Fruit fly (Drosophila melanogaster): ENCODE measurements around the gene Teh2.
A peak's percentile ranks its signal among the peaks of the same experiment; 100 is the strongest.

DNA sequence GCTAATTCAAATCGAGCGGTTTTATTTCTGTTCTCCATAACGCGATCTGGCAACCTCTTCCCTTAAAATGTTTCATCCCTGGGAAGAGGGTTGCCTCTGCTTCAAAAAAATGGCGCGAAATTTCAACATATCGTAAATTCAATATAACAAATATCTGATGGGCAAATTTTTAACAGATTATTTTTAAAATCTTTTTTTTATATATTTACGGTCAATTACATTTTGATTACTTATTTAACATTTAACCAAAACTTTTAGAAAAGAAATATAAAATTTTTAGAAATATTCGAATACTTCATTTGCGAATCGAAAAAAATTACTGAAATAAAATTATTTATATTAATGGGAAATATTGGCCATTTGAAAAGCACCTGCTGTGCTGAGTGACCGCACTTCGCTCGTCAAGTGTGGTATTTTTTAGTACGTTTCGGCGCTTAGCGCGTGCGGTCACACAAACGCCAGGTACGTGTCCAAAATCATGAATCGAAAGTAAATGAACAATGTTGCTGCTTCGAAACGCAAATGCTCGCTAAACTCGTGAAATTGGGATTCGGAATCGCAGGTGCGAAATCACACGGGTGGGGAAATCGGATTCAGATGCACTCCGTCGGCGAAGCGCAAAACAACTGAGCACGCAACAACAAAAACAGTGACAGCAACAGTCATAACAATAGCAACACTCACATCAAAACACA is 17.7 kb downstream of the Teh2 start, which contains the start of gene Ero1L:
- TF ChIP-seq D1 (tag; optimal IDR thresholded peaks at IDR 0.05) (peak; percentile 91), CG8301 (tag; optimal IDR thresholded peaks at IDR 0.05) (no peak)

Data from whole organism, pupa.